Comparison of ENCODE assay signal across 2 worm cellular contexts in genomic region chrV:12584771-12585170, ce11.
TF ChIP-seq lines count a peak whose summit lies in the region.

No protein-coding gene starts in this region.

TF ChIP-seq in whole organism, L1 larva, 84 proteins besides CTCF, POLR2A, EP300 and RAD21:
- peak; percentile 5 for TF ChIP-seq pax-3 (tag; optimal IDR thresholded peaks at IDR 0.05; lab: Kevin White, UChicago)
- peak; percentile 34 for TF ChIP-seq lin-14 (GFP tag; optimal IDR thresholded peaks at IDR 0.05; lab: Kevin White, UChicago)
- no peak for TF ChIP-seq egl-13 (tag; optimal IDR thresholded peaks at IDR 0.05; lab: Kevin White, UChicago)

TF ChIP-seq in whole organism, L2 larva, 48 proteins besides CTCF, POLR2A, EP300 and RAD21:
- TF ChIP-seq crh-2 (tag; optimal IDR thresholded peaks at IDR 0.05; lab: Kevin White, UChicago) (peak; percentile 14), unc-39 (tag; optimal IDR thresholded peaks at IDR 0.05; lab: Kevin White, UChicago) (no peak), lin-11 (tag; optimal IDR thresholded peaks at IDR 0.05; lab: Kevin White, UChicago) (peak; percentile 10)
